Fruit fly (Drosophila melanogaster) S2 (cell line): ENCODE measurements around the gene CG4666.

Experiments used
- CG8478 ChIP-seq: fragments of >200 bp; optimal IDR thresholded peaks from 2 replicates; lab custom pipeline; 2018
- CTCF ChIP-seq, 2 experiments: fragments of >200 bp; optimal IDR thresholded peaks; 2 replicates each; lab custom pipeline; 2018

dm6 chrX:6039431-6040016 is 38.1 kb downstream of the CG4666 start, which contains the start of gene CG5937:
- TF ChIP-seq CG8478: no peak
- TF ChIP-seq CTCF (optimal IDR thresholded peaks at IDR 0.05; lab: Kevin White, UChicago): no peak
